Worm (Caenorhabditis elegans): Measurements from ENCODE around the gene Y54G2A.76.

Gene Y54G2A.76

DNA sequence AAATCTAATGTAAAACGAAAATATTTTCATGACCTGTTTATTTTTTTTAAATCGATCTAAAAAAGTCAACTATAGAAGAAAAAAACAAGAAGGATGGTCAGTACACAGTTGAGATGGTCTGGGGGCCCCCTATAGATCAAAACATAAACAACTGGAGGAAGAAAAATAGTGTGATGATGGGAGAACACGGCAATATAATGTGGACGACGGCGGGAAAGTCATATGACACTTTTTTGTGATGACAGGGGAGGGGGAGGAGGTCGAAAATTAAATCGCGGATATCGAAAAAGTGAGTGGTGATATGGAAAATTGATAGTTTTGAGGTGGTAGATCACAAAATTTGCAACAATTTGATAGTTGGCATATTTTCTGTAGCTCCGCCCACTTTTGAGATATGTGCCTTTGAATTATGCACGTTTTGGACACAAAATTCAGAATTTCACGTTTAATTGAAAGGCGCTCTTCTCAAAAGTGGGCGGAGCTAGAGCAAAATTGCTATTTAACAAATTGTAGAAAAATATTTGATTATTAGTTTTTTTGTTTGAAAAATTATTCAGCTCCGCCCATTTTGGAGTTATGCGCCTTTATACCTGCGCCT lies 35.7 kb upstream of the Y54G2A.76 start (continued):
- TF ChIP-seq tbx-2 (tag; optimal IDR thresholded peaks at IDR 0.05) (peak; percentile 30), swsn-7 (tag; optimal IDR thresholded peaks at IDR 0.05) (peak; percentile 19), elt-2 (tag; optimal IDR thresholded peaks at IDR 0.05) (no peak), nhr-47 (tag; optimal IDR thresholded peaks at IDR 0.05) (peak; percentile 42), snu-23 (GFP tag; optimal IDR thresholded peaks at IDR 0.05) (peak; percentile 56), xbp-1 (tag; optimal IDR thresholded peaks at IDR 0.05) (no peak), C16A3.4 (tag; optimal IDR thresholded peaks at IDR 0.05) (peak; percentile 28), irx-1 (tag; optimal IDR thresholded peaks at IDR 0.05) (no peak), aha-1 (tag; optimal IDR thresholded peaks at IDR 0.05) (no peak), ceh-82 (tag; optimal IDR thresholded peaks at IDR 0.05) (no peak), nhr-19 (GFP tag; conservative IDR thresholded peaks at IDR 0.05) (peak; percentile 12), ceh-63 (GFP tag; optimal IDR thresholded peaks at IDR 0.05) (no peak), elt-3 (tag; optimal IDR thresholded peaks at IDR 0.05) (peak in 2 of 6 experiments; percentile 23 to 64), mep-1 (tag; optimal IDR thresholded peaks at IDR 0.05) (peak; percentile 75), nhr-28 (tag; optimal IDR thresholded peaks at IDR 0.05) (no peak), jun-1 (tag; optimal IDR thresholded peaks at IDR 0.05) (no peak), nhr-90 (tag; optimal IDR thresholded peaks at IDR 0.05; ENCODE audit: poor library complexity) (peak; percentile 30), C04F5.9 (tag; optimal IDR thresholded peaks at IDR 0.05) (no peak), efl-1 (optimal IDR thresholded peaks at IDR 0.05) (no peak), efl-1 (GFP tag; optimal IDR thresholded peaks at IDR 0.05 in 1 of 2) (peak; percentile 11 to 64), nhr-71 (tag; optimal IDR thresholded peaks at IDR 0.05) (peak; percentile 77), pqm-1 (tag; optimal IDR thresholded peaks at IDR 0.05) (no peak)

DNA sequence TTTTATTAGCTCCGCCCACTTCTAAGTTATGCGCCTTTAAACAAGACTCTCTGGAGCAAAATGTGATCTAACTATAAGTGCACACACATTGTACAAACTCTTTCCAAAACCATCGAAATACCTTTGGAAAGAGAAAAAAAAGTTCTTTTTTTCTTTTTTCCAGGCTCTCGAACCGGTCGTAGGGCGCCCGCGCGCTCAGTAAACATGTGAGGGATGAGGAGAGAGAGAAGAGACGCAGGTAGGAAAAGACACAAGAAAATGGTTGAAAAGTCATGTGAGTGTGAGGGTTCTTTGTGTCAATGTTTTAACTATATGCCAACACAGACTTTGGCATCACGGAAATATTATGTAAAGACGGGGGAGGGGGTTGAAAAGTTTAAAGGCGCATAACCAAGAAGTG lies 34.7 kb upstream of the Y54G2A.76 start:
- TF ChIP-seq nhr-71 (tag; optimal IDR thresholded peaks at IDR 0.05) (peak; percentile 95), dpl-1 (GFP tag; optimal IDR thresholded peaks at IDR 0.05) (peak; percentile 49 to 68 (median 67)), alr-1 (tag; optimal IDR thresholded peaks at IDR 0.05; ENCODE audit: borderline replicate concordance) (no peak), lin-39 (tag; optimal IDR thresholded peaks at IDR 0.05) (no peak), xbp-1 (tag; optimal IDR thresholded peaks at IDR 0.05) (peak; percentile 63), unc-86 (tag; optimal IDR thresholded peaks at IDR 0.05) (peak; percentile 45), ceh-82 (tag; optimal IDR thresholded peaks at IDR 0.05) (peak; percentile 12 to 75 (median 55)), lsy-2 (tag; optimal IDR thresholded peaks at IDR 0.05) (peak; percentile 79 to 84), sptf-1 (tag; optimal IDR thresholded peaks at IDR 0.05) (no peak), lin-14 (GFP tag; optimal IDR thresholded peaks at IDR 0.05) (peak; percentile 94), irx-1 (tag; optimal IDR thresholded peaks at IDR 0.05) (peak; percentile 45), nhr-47 (tag; optimal IDR thresholded peaks at IDR 0.05) (peak; percentile 81), nhr-11 (tag; optimal IDR thresholded peaks at IDR 0.05) (peak; percentile 35), unc-130 (tag; optimal IDR thresholded peaks at IDR 0.05) (peak; percentile 37), nhr-12 (tag; optimal IDR thresholded peaks at IDR 0.05) (no peak), egl-13 (tag; optimal IDR thresholded peaks at IDR 0.05) (no peak), snpc-4 (tag; optimal IDR thresholded peaks at IDR 0.05) (peak; percentile 9), lin-13 (GFP tag; optimal IDR thresholded peaks at IDR 0.05) (peak; percentile 79), nhr-237 (tag; optimal IDR thresholded peaks at IDR 0.05) (peak; percentile 70), zip-4 (GFP tag; optimal IDR thresholded peaks at IDR 0.05) (no peak), nhr-85 (tag) (peak; percentile 96), Y116A8C.19 (tag; optimal IDR thresholded peaks at IDR 0.05; ENCODE audit: borderline replicate concordance) (no peak), ama-1 (optimal IDR thresholded peaks at IDR 0.05) (peak; percentile 89), dsc-1 (tag; optimal IDR thresholded peaks at IDR 0.05) (peak; percentile 28), ceh-63 (GFP tag; optimal IDR thresholded peaks at IDR 0.05) (no peak), egl-27 (tag; optimal IDR thresholded peaks at IDR 0.05) (no peak), tbx-2 (tag; optimal IDR thresholded peaks at IDR 0.05) (peak; percentile 88), nhr-77 (tag; optimal IDR thresholded peaks at IDR 0.05) (peak; percentile 58), unc-62 (GFP tag; optimal IDR thresholded peaks at IDR 0.05) (no peak), nhr-90 (tag; optimal IDR thresholded peaks at IDR 0.05; ENCODE audit: poor library complexity) (peak; percentile 86), mab-9 (GFP tag; IDR thresholded peaks at IDR 0.05) (0 out of 2 replicates have a peak, but pooled peaks have one; percentile 30), lin-35 (GFP tag; optimal IDR thresholded peaks at IDR 0.05) (peak; percentile 75 to 88), pax-3 (tag; optimal IDR thresholded peaks at IDR 0.05) (peak; percentile 51), ceh-8 (GFP tag; optimal IDR thresholded peaks at IDR 0.05) (peak; percentile 48), swsn-7 (tag; optimal IDR thresholded peaks at IDR 0.05) (peak; percentile 84), nhr-20 (tag; optimal IDR thresholded peaks at IDR 0.05) (peak; percentile 93), nhr-76 (tag; optimal IDR thresholded peaks at IDR 0.05) (no peak), C04F5.9 (tag; optimal IDR thresholded peaks at IDR 0.05) (peak; percentile 43)
